Fruit fly (Drosophila melanogaster) whole organism, embryonic: ENCODE measurements around the gene CG32333.

Source experiments
- Antp ChIP-seq: fragments of 200-800 bp; sonication (Bioruptor generic); optimal IDR thresholded peaks from 3 replicates; lab custom pipeline; 2016; ENCODE audit warnings: missing biosample characterization, missing genetic modification characterization
- Atf3 ChIP-seq: fragments of 200-800 bp; sonication (Bioruptor generic); optimal IDR thresholded peaks from 3 replicates; lab custom pipeline; 2016; ENCODE audit warnings: missing biosample characterization, missing genetic modification characterization
- CG10431 ChIP-seq: fragments of 200-800 bp; sonication (Bioruptor generic); optimal IDR thresholded peaks from 3 replicates; lab custom pipeline; 2018; ENCODE audit warnings: missing biosample characterization, mild to moderate bottlenecking, missing genetic modification characterization
- CG12299 ChIP-seq: fragments of 200-800 bp; sonication (Bioruptor generic); optimal IDR thresholded peaks from 2 replicates; lab custom pipeline; 2018; ENCODE audit warnings: missing biosample characterization, mild to moderate bottlenecking, missing genetic modification characterization
- CG13894 ChIP-seq: fragments of 200-800 bp; sonication (Bioruptor generic); optimal IDR thresholded peaks from 3 replicates; lab custom pipeline; 2018; ENCODE audit warnings: missing biosample characterization, mild to moderate bottlenecking, missing genetic modification characterization, moderate library complexity
- CG15073 ChIP-seq: fragments of 200-800 bp; sonication (Bioruptor generic); optimal IDR thresholded peaks from 2 replicates; lab custom pipeline; 2016; ENCODE audit warnings: missing biosample characterization, missing genetic modification characterization
- CG15479 ChIP-seq: fragments of 200-800 bp; sonication (Bioruptor generic); optimal IDR thresholded peaks from 3 replicates; lab custom pipeline; 2019; ENCODE audit warnings: missing biosample characterization, mild to moderate bottlenecking, missing genetic modification characterization, moderate library complexity
- CG15696 ChIP-seq: fragments of 200-800 bp; sonication (Bioruptor generic); optimal IDR thresholded peaks from 2 replicates; lab custom pipeline; 2019; ENCODE audit warnings: missing biosample characterization, mild to moderate bottlenecking, missing genetic modification characterization, moderate library complexity
- CG17186 ChIP-seq: fragments of 200-800 bp; sonication (Bioruptor generic); optimal IDR thresholded peaks from 3 replicates; lab custom pipeline; 2017; ENCODE audit warnings: missing biosample characterization, missing genetic modification reagents, missing genetic modification characterization
- CG17612 ChIP-seq: fragments of 200-800 bp; sonication (Bioruptor generic); IDR thresholded peaks from 2 replicates; pipeline ENCODE4 v1.3.6; 2022; ENCODE audit warnings: missing biosample characterization, missing genetic modification characterization
- CG1832 ChIP-seq: fragments of 200-800 bp; sonication (Bioruptor generic); optimal IDR thresholded peaks from 2 replicates; lab custom pipeline; 2017; ENCODE audit warnings: missing biosample characterization, mild to moderate bottlenecking, missing genetic modification characterization, inconsistent platforms
- CG31365 ChIP-seq: fragments of 200-800 bp; sonication (Bioruptor generic); optimal IDR thresholded peaks from 2 replicates; lab custom pipeline; 2018; ENCODE audit warnings: missing biosample characterization, mild to moderate bottlenecking, missing genetic modification characterization
- CG3163 ChIP-seq: fragments of 200-800 bp; sonication (Bioruptor generic); optimal IDR thresholded peaks from 3 replicates; lab custom pipeline; 2016; ENCODE audit warnings: missing biosample characterization, missing genetic modification characterization
- CG32532 ChIP-seq: fragments of 200-800 bp; sonication (Bioruptor generic); IDR thresholded peaks from 2 replicates; pipeline ENCODE4 v1.3.6; 2022; ENCODE audit warnings: missing biosample characterization, missing genetic modification characterization
- CG32767 ChIP-seq: fragments of 200-800 bp; sonication (Bioruptor generic); IDR thresholded peaks from 2 replicates; pipeline ENCODE4 v1.3.6; 2022; ENCODE audit warnings: missing biosample characterization, missing genetic modification characterization
- CG3281 ChIP-seq: fragments of 200-800 bp; sonication (Bioruptor generic); optimal IDR thresholded peaks from 3 replicates; lab custom pipeline; 2017; ENCODE audit warnings: missing biosample characterization, mild to moderate bottlenecking, missing genetic modification characterization
- CG33213 ChIP-seq: fragments of 200-800 bp; sonication (Bioruptor generic); optimal IDR thresholded peaks from 3 replicates; lab custom pipeline; 2016; ENCODE audit warnings: missing biosample characterization, missing genetic modification characterization
- CG3726 ChIP-seq: fragments of 200-800 bp; sonication (Bioruptor generic); IDR thresholded peaks from 3 replicates; pipeline ENCODE4, ENCODE4 v1.3.6; 2022; ENCODE audit warnings: missing biosample characterization, missing genetic modification characterization
- CG3847 ChIP-seq: fragments of 200-800 bp; sonication (Bioruptor generic); IDR thresholded peaks from 2 replicates; pipeline ENCODE4 v1.3.6; 2022; ENCODE audit warnings: missing biosample characterization, missing genetic modification characterization
- CG4328 ChIP-seq: fragments of 200-800 bp; sonication (Bioruptor generic); optimal IDR thresholded peaks from 3 replicates; lab custom pipeline; 2017; ENCODE audit warnings: missing biosample characterization, missing genetic modification reagents, missing genetic modification characterization
- CG4730 ChIP-seq: fragments of 200-800 bp; sonication (Bioruptor generic); IDR thresholded peaks from 2 replicates; pipeline ENCODE4 v1.3.6; 2022; ENCODE audit warnings: missing biosample characterization, missing genetic modification characterization
- CG7987 ChIP-seq: fragments of 200-800 bp; sonication (Bioruptor generic); optimal IDR thresholded peaks from 2 replicates; lab custom pipeline; 2018; ENCODE audit warnings: missing biosample characterization, mild to moderate bottlenecking, missing genetic modification characterization, moderate library complexity
- CG8089 ChIP-seq: fragments of 200-800 bp; sonication (Bioruptor generic); optimal IDR thresholded peaks from 3 replicates; lab custom pipeline; 2016; ENCODE audit warnings: missing biosample characterization, missing genetic modification characterization
- CG9876 ChIP-seq: fragments of 200-800 bp; sonication (Bioruptor generic); optimal IDR thresholded peaks from 2 replicates; lab custom pipeline; 2016; ENCODE audit warnings: missing biosample characterization, missing genetic modification characterization
- CG9932 ChIP-seq: fragments of 200-800 bp; sonication (Bioruptor generic); IDR thresholded peaks from 2 replicates; pipeline ENCODE4 v1.3.6; 2022; ENCODE audit warnings: missing biosample characterization, missing genetic modification characterization
- Dip3 ChIP-seq: fragments of 200-800 bp; sonication (Bioruptor generic); optimal IDR thresholded peaks from 3 replicates; lab custom pipeline; 2016; ENCODE audit warnings: missing biosample characterization, missing genetic modification characterization
- Doc2 ChIP-seq: fragments of 200-800 bp; sonication (Bioruptor generic); IDR thresholded peaks from 2 replicates; pipeline ENCODE4 v1.3.6; 2022; ENCODE audit warnings: missing biosample characterization, missing genetic modification characterization
- Drgx ChIP-seq: fragments of 200-800 bp; sonication (Bioruptor generic); IDR thresholded peaks from 2 replicates; pipeline ENCODE4 v1.3.6; 2022; ENCODE audit warnings: missing biosample characterization, missing genetic modification characterization
- H15 ChIP-seq: fragments of 200-800 bp; sonication (Bioruptor generic); IDR thresholded peaks from 3 replicates; pipeline ENCODE4 v1.3.6; 2022; ENCODE audit warnings: missing biosample characterization, missing genetic modification characterization
- Hmr ChIP-seq: fragments of 200-800 bp; sonication (Bioruptor generic); optimal IDR thresholded peaks from 3 replicates; lab custom pipeline; 2017; ENCODE audit warnings: mild to moderate bottlenecking, missing biosample characterization, missing genetic modification reagents, missing genetic modification characterization
- Hr3 ChIP-seq: fragments of 200-800 bp; sonication (Bioruptor generic); optimal IDR thresholded peaks from 3 replicates; lab custom pipeline; 2016; ENCODE audit warnings: missing biosample characterization, missing genetic modification characterization
- MBD-R2 ChIP-seq: fragments of 200-800 bp; sonication (Bioruptor generic); IDR thresholded peaks from 2 replicates; pipeline ENCODE4 v1.3.6; 2022; ENCODE audit warnings: missing biosample characterization, missing genetic modification characterization
- Sry-δ ChIP-seq: fragments of 200-800 bp; sonication (Bioruptor generic); optimal IDR thresholded peaks from 2 replicates; lab custom pipeline; 2016; ENCODE audit warnings: missing biosample characterization, missing genetic modification characterization
- Tbp ChIP-seq: fragments of >200 bp; optimal IDR thresholded peaks from 2 replicates; lab custom pipeline; 2018; ENCODE audit warnings: missing biosample characterization, missing genetic modification characterization
- bbx ChIP-seq: fragments of 200-800 bp; sonication (Bioruptor generic); IDR thresholded peaks from 2 replicates; pipeline ENCODE4 v1.3.6; 2022; ENCODE audit warnings: missing biosample characterization, missing genetic modification characterization; ENCODE audit not compliant: partially characterized antibody
- en ChIP-seq: fragments of 200-800 bp; sonication (Bioruptor generic); optimal IDR thresholded peaks from 2 replicates; lab custom pipeline; 2016; ENCODE audit warnings: missing biosample characterization, missing genetic modification characterization
- ewg ChIP-seq: fragments of 200-800 bp; sonication (Bioruptor generic); optimal IDR thresholded peaks from 3 replicates; lab custom pipeline; 2017; ENCODE audit warnings: mild to moderate bottlenecking, missing biosample characterization, missing genetic modification reagents, missing genetic modification characterization
- fd102C ChIP-seq: fragments of 200-800 bp; sonication (Bioruptor generic); optimal IDR thresholded peaks from 2 replicates; lab custom pipeline; 2018; ENCODE audit warnings: missing biosample characterization, mild to moderate bottlenecking, missing genetic modification characterization, moderate library complexity
- her ChIP-seq: fragments of 200-800 bp; sonication (Bioruptor generic); optimal IDR thresholded peaks from 2 replicates; lab custom pipeline; 2016; ENCODE audit warnings: missing biosample characterization, missing genetic modification characterization
- pb ChIP-seq: fragments of 200-800 bp; sonication (Bioruptor generic); optimal IDR thresholded peaks from 3 replicates; lab custom pipeline; 2016; ENCODE audit warnings: missing biosample characterization, missing genetic modification characterization
- phol ChIP-seq: fragments of 200-800 bp; sonication (Bioruptor generic); optimal IDR thresholded peaks from 3 replicates; lab custom pipeline; 2018; ENCODE audit warnings: missing biosample characterization, mild to moderate bottlenecking, missing genetic modification characterization, moderate library complexity
- psq ChIP-seq: fragments of 200-800 bp; sonication (Bioruptor generic); optimal IDR thresholded peaks from 2 replicates; lab custom pipeline; 2017; ENCODE audit warnings: missing biosample characterization, missing genetic modification characterization
- schlank ChIP-seq: fragments of 200-800 bp; sonication (Bioruptor generic); optimal IDR thresholded peaks from 2 replicates; lab custom pipeline; 2018; ENCODE audit warnings: missing biosample characterization, mild to moderate bottlenecking, missing genetic modification characterization
- sens ChIP-seq: fragments of 200-800 bp; sonication (Bioruptor generic); peaks from one replicate; lab custom pipeline; 2016; ENCODE audit warnings: missing biosample characterization, missing genetic modification characterization
- sens-2 ChIP-seq: fragments of 200-800 bp; sonication (Bioruptor generic); IDR thresholded peaks from 2 replicates; pipeline ENCODE4 v1.3.6; 2022; ENCODE audit warnings: missing biosample characterization, missing genetic modification characterization
- slbo ChIP-seq: fragments of 200-800 bp; sonication (Bioruptor generic); IDR thresholded peaks from 2 replicates; pipeline ENCODE4 v1.3.6; 2022; ENCODE audit warnings: missing biosample characterization, missing genetic modification characterization
- ssp ChIP-seq: fragments of 200-800 bp; sonication (Bioruptor generic); IDR thresholded peaks from 2 replicates; pipeline ENCODE4 v1.3.6; 2022; ENCODE audit warnings: missing biosample characterization, missing genetic modification characterization
- tin ChIP-seq: fragments of 200-800 bp; sonication (Bioruptor generic); optimal IDR thresholded peaks from 3 replicates; lab custom pipeline; 2016; ENCODE audit warnings: missing biosample characterization, missing genetic modification characterization
- tio ChIP-seq: fragments of 200-800 bp; sonication (Bioruptor generic); optimal IDR thresholded peaks from 2 replicates; lab custom pipeline; 2017; ENCODE audit warnings: missing biosample characterization, missing genetic modification characterization, inconsistent platforms
- tna ChIP-seq: fragments of 200-800 bp; sonication (Bioruptor generic); IDR thresholded peaks from 2 replicates; pipeline ENCODE4 v1.3.6; 2022; ENCODE audit warnings: missing biosample characterization, missing genetic modification characterization; ENCODE audit not compliant: partially characterized antibody
- zf30C ChIP-seq: fragments of 200-800 bp; sonication (Bioruptor generic); optimal IDR thresholded peaks from 3 replicates; lab custom pipeline; 2018; ENCODE audit warnings: missing biosample characterization, mild to moderate bottlenecking, missing genetic modification characterization

Gene CG32333

dm6 chr3L:1307005-1307632, 31.4 kb downstream of the CG32333 start, which contains the start of the genes Ctr9 and Nt5a (continued):
- TF ChIP-seq CG32532 (GFP tag; lab: Robert Waterston, UW) = peak; percentile 65
- peak; percentile 63 for TF ChIP-seq tna
- peak; percentile 54 for TF ChIP-seq tin (GFP tag; lab: Kevin White, UChicago)
- TF ChIP-seq CG9876 (GFP tag; lab: Kevin White, UChicago) = peak; percentile 44
- no peak for TF ChIP-seq CG4328
- TF ChIP-seq H15 (GFP tag; lab: Robert Waterston, UW) = no peak
- peak; percentile 26 for TF ChIP-seq Hr3 (GFP tag; lab: Kevin White, UChicago)
- peak; percentile 74 for TF ChIP-seq CG3847
- TF ChIP-seq sens-2 (GFP tag; lab: Robert Waterston, UW) = no peak
- TF ChIP-seq CG1832 (GFP tag; lab: Kevin White, UChicago) = no peak
- TF ChIP-seq Doc2 (GFP tag; lab: Robert Waterston, UW) = no peak
- peak; percentile 76 for TF ChIP-seq CG13894 (tag; lab: Kevin White, UChicago)
- peak; percentile 47; the same call in 1 of the 2 replicates for TF ChIP-seq CG17612 (GFP tag; lab: Robert Waterston, UW)
- peak; percentile 2 for TF ChIP-seq CG8089 (GFP tag; lab: Kevin White, UChicago)
- TF ChIP-seq CG15696 = no peak
- TF ChIP-seq Atf3 (GFP tag; lab: Kevin White, UChicago) = peak; percentile 41
- TF ChIP-seq CG10431 = no peak
- TF ChIP-seq CG12299 (tag; lab: Kevin White, UChicago) = no peak
- peak; percentile 74 for TF ChIP-seq her
- TF ChIP-seq CG4730 (GFP tag; lab: Robert Waterston, UW) = no peak
- TF ChIP-seq ssp (GFP tag; lab: Robert Waterston, UW) = peak; percentile 73
- TF ChIP-seq CG15479 (GFP tag; lab: Kevin White, UChicago) = peak; percentile 63
- peak; percentile 88 for TF ChIP-seq CG9932 (GFP tag; lab: Robert Waterston, UW)
- TF ChIP-seq tio (GFP tag; lab: Kevin White, UChicago) = no peak
- TF ChIP-seq CG15073 = no peak
- peak; percentile 81 for TF ChIP-seq bbx (GFP tag; lab: Robert Waterston, UW)
- TF ChIP-seq Hmr (GFP tag; lab: Kevin White, UChicago) = no peak
- peak; percentile 97 for TF ChIP-seq MBD-R2
- no peak for TF ChIP-seq ewg (GFP tag; lab: Kevin White, UChicago)
- TF ChIP-seq Antp (GFP tag; lab: Kevin White, UChicago) = peak; percentile 76
- TF ChIP-seq CG17186 = peak; percentile 37
- no peak for TF ChIP-seq psq (GFP tag; lab: Kevin White, UChicago)
- TF ChIP-seq phol (tag; lab: Kevin White, UChicago) = peak; percentile 47
- no peak for TF ChIP-seq CG3281
- peak; percentile 80 for TF ChIP-seq slbo (GFP tag; lab: Robert Waterston, UW)
- TF ChIP-seq sens (GFP tag; lab: Kevin White, UChicago) = peak; percentile 93
- peak; percentile 42 for TF ChIP-seq CG7987 (GFP tag; lab: Kevin White, UChicago)
- TF ChIP-seq Dip3 (GFP tag; lab: Kevin White, UChicago) = peak; percentile 46
- 0 out of 2 replicates have a peak, but pooled peaks have one; percentile 36 for TF ChIP-seq CG32767 (GFP tag; lab: Robert Waterston, UW)
- peak; percentile 43 for TF ChIP-seq CG33213 (GFP tag; lab: Kevin White, UChicago)
- no peak for TF ChIP-seq Drgx (GFP tag; lab: Robert Waterston, UW)
- TF ChIP-seq schlank (tag; lab: Kevin White, UChicago) = no peak
- peak; percentile 5 for TF ChIP-seq pb (GFP tag; lab: Kevin White, UChicago)
- TF ChIP-seq Sry-δ (GFP tag; lab: Kevin White, UChicago) = peak; percentile 95
- no peak for TF ChIP-seq CG31365 (tag; lab: Kevin White, UChicago)
- peak; percentile 14 for TF ChIP-seq en (GFP tag; lab: Kevin White, UChicago)
- no peak for TF ChIP-seq CG3726 (GFP tag; lab: Robert Waterston, UW)
- peak; percentile 17 for TF ChIP-seq zf30C
- TF ChIP-seq fd102C = no peak
- peak; percentile 50 for TF ChIP-seq CG3163
- TF ChIP-seq Tbp = no peak
